Fruit fly (Drosophila melanogaster) whole organism, embryonic: ENCODE data around the gene nxf2.

Experiments used
- B-H2 ChIP-seq: fragments of 200-800 bp; sonication (Bioruptor generic); optimal IDR thresholded peaks from 2 replicates; lab custom pipeline; 2018; ENCODE audit warnings: missing biosample characterization, mild to moderate bottlenecking, missing genetic modification characterization
- BEAF-32 ChIP-seq: fragments of 200-800 bp; sonication (Bioruptor generic); optimal IDR thresholded peaks from 3 replicates; lab custom pipeline; 2017; ENCODE audit warnings: missing biosample characterization, missing genetic modification characterization, mild to moderate bottlenecking, moderate library complexity, missing genetic modification reagents
- CG11398 ChIP-seq: fragments of 200-800 bp; sonication (Bioruptor generic); optimal IDR thresholded peaks from 2 replicates; lab custom pipeline; 2016; ENCODE audit warnings: missing biosample characterization, missing genetic modification characterization
- CG11456 ChIP-seq: fragments of 200-800 bp; sonication (Bioruptor generic); IDR thresholded peaks from 3 replicates; pipeline ENCODE4 v1.3.6; 2022; ENCODE audit warnings: missing biosample characterization, missing genetic modification characterization
- CG12942 ChIP-seq: fragments of 200-800 bp; sonication (Bioruptor generic); optimal IDR thresholded peaks from 3 replicates; lab custom pipeline; 2016; ENCODE audit warnings: missing biosample characterization, missing genetic modification characterization
- CG13296 ChIP-seq: fragments of 200-800 bp; sonication (Bioruptor generic); optimal IDR thresholded peaks from 3 replicates; lab custom pipeline; 2018; ENCODE audit warnings: missing biosample characterization, mild to moderate bottlenecking, missing genetic modification characterization
- CG13424 ChIP-seq: fragments of 200-800 bp; sonication (Bioruptor generic); optimal IDR thresholded peaks from 2 replicates; lab custom pipeline; 2019; ENCODE audit warnings: missing biosample characterization, mild to moderate bottlenecking, missing genetic modification characterization, moderate library complexity
- CG13775 ChIP-seq: fragments of 200-800 bp; sonication (Bioruptor generic); optimal IDR thresholded peaks from 3 replicates; lab custom pipeline; 2017; ENCODE audit warnings: missing biosample characterization, mild to moderate bottlenecking, missing genetic modification characterization
- CG15073 ChIP-seq: fragments of 200-800 bp; sonication (Bioruptor generic); optimal IDR thresholded peaks from 2 replicates; lab custom pipeline; 2016; ENCODE audit warnings: missing biosample characterization, missing genetic modification characterization
- CG15269 ChIP-seq: fragments of 200-800 bp; sonication (Bioruptor generic); optimal IDR thresholded peaks from 2 replicates; lab custom pipeline; 2018; ENCODE audit warnings: missing biosample characterization, mild to moderate bottlenecking, missing genetic modification characterization, moderate library complexity
- CG16815 ChIP-seq: fragments of 200-800 bp; sonication (Bioruptor generic); optimal IDR thresholded peaks from 3 replicates; lab custom pipeline; 2017; ENCODE audit warnings: missing biosample characterization, mild to moderate bottlenecking, missing genetic modification characterization
- CG17328 ChIP-seq: fragments of 200-800 bp; sonication (Bioruptor generic); IDR thresholded peaks from 2 replicates; pipeline ENCODE4 v1.3.6; 2022; ENCODE audit warnings: missing biosample characterization, missing genetic modification characterization
- CG17612 ChIP-seq: fragments of 200-800 bp; sonication (Bioruptor generic); IDR thresholded peaks from 2 replicates; pipeline ENCODE4 v1.3.6; 2022; ENCODE audit warnings: missing biosample characterization, missing genetic modification characterization
- CG2129 ChIP-seq: fragments of 200-800 bp; sonication (Bioruptor generic); IDR thresholded peaks from 2 replicates; pipeline ENCODE4 v1.3.6; 2022; ENCODE audit warnings: missing biosample characterization, missing genetic modification characterization; ENCODE audit not compliant: partially characterized antibody
- CG4617 ChIP-seq: fragments of 200-800 bp; sonication (Bioruptor generic); optimal IDR thresholded peaks from 3 replicates; lab custom pipeline; 2016; ENCODE audit warnings: missing biosample characterization, missing genetic modification characterization, borderline replicate concordance
- CG7786 ChIP-seq: fragments of 200-800 bp; sonication (Bioruptor generic); optimal IDR thresholded peaks from 2 replicates; lab custom pipeline; 2016; ENCODE audit warnings: missing biosample characterization, missing genetic modification characterization
- CG7839 ChIP-seq: fragments of 200-800 bp; sonication (Bioruptor generic); optimal IDR thresholded peaks from 3 replicates; lab custom pipeline; 2018; ENCODE audit warnings: missing biosample characterization, mild to moderate bottlenecking, missing genetic modification characterization, moderate library complexity
- CG9215 ChIP-seq: fragments of 200-800 bp; sonication (Bioruptor generic); IDR thresholded peaks from 2 replicates; pipeline ENCODE4 v1.3.6; 2022; ENCODE audit warnings: missing biosample characterization, missing genetic modification characterization
- D ChIP-seq, 2 experiments: fragments of 200-800 bp in 1 of 2; fragments of >200 bp in 1 of 2; sonication (Bioruptor generic) in 1 of 2; optimal IDR thresholded peaks; 2 replicates in 1 of 2; 3 replicates in 1 of 2; lab custom pipeline; 2017; ENCODE audit warnings: mild to moderate bottlenecking in 1 of 2, missing biosample characterization in 1 of 2, missing genetic modification characterization in 1 of 2, missing genetic modification reagents in 1 of 2
- Dbx ChIP-seq: fragments of 200-800 bp; sonication (Bioruptor generic); IDR thresholded peaks from 3 replicates; pipeline ENCODE4 v1.3.6; 2022; ENCODE audit warnings: missing biosample characterization, missing genetic modification characterization
- Dll ChIP-seq: fragments of 200-800 bp; sonication (Bioruptor generic); IDR thresholded peaks from 4 replicates; pipeline ENCODE4 v1.3.6; 2022; ENCODE audit warnings: missing biosample characterization, missing genetic modification characterization; ENCODE audit not compliant: partially characterized antibody
- Doc3 ChIP-seq: fragments of 200-800 bp; sonication (Bioruptor generic); IDR thresholded peaks from 3 replicates; pipeline ENCODE4 v1.3.6; 2022; ENCODE audit warnings: missing biosample characterization, missing genetic modification characterization; ENCODE audit not compliant: partially characterized antibody
- Eip74EF ChIP-seq, 2 experiments: fragments of 200-800 bp in 1 of 2; fragments of >200 bp in 1 of 2; sonication (Bioruptor generic) in 1 of 2; optimal IDR thresholded peaks; 2 replicates each; lab custom pipeline; 2017 to 2019; ENCODE audit warnings: missing biosample characterization in 2 of 2, missing genetic modification characterization in 2 of 2, mild to moderate bottlenecking in 1 of 2, moderate library complexity in 1 of 2
- Fer1 ChIP-seq: fragments of 200-800 bp; sonication (Bioruptor generic); optimal IDR thresholded peaks from 2 replicates; lab custom pipeline; 2017; ENCODE audit warnings: missing biosample characterization, mild to moderate bottlenecking, missing genetic modification characterization
- Med ChIP-seq: fragments of 200-800 bp; sonication (Bioruptor generic); peaks from one replicate; lab custom pipeline; 2016; ENCODE audit warnings: missing biosample characterization, missing genetic modification characterization, mild to moderate bottlenecking, inconsistent platforms, moderate library complexity
- Sry-β ChIP-seq: fragments of 200-800 bp; sonication (Bioruptor generic); optimal IDR thresholded peaks from 2 replicates; lab custom pipeline; 2018; ENCODE audit warnings: missing biosample characterization, mild to moderate bottlenecking, missing genetic modification characterization, moderate library complexity
- Tbp ChIP-seq: fragments of >200 bp; optimal IDR thresholded peaks from 2 replicates; lab custom pipeline; 2018; ENCODE audit warnings: missing biosample characterization, missing genetic modification characterization
- Trl ChIP-seq, 3 experiments: fragments of >200 bp in 2 of 3; fragments of 200-800 bp in 1 of 3; sonication (Bioruptor generic) in 1 of 3; optimal IDR thresholded peaks; 2 replicates in 1 of 3; 3 replicates in 2 of 3; lab custom pipeline; 2016 to 2017; ENCODE audit warnings: missing biosample characterization in 1 of 3, missing genetic modification characterization in 1 of 3
- abd-A ChIP-seq: fragments of 200-800 bp; sonication (Bioruptor generic); optimal IDR thresholded peaks from 3 replicates; lab custom pipeline; 2019; ENCODE audit warnings: missing biosample characterization, mild to moderate bottlenecking, missing genetic modification characterization, moderate library complexity
- bab2 ChIP-seq: fragments of 200-800 bp; sonication (Bioruptor generic); optimal IDR thresholded peaks from 2 replicates; lab custom pipeline; 2016; ENCODE audit warnings: missing biosample characterization, missing genetic modification characterization
- cwo ChIP-seq: fragments of 200-800 bp; sonication (Bioruptor generic); optimal IDR thresholded peaks from 3 replicates; lab custom pipeline; 2017; ENCODE audit warnings: missing biosample characterization, missing genetic modification characterization, mild to moderate bottlenecking, moderate library complexity, missing genetic modification reagents
- dati ChIP-seq: fragments of 200-800 bp; sonication (Bioruptor generic); IDR thresholded peaks from 2 replicates; pipeline ENCODE4 v1.3.6; 2022; ENCODE audit warnings: missing biosample characterization, missing genetic modification characterization
- disco-r ChIP-seq: fragments of 200-800 bp; sonication (Bioruptor generic); optimal IDR thresholded peaks from 2 replicates; lab custom pipeline; 2016; ENCODE audit warnings: missing biosample characterization, missing genetic modification characterization
- eve ChIP-seq, 2 experiments: fragments of >200 bp; optimal IDR thresholded peaks; 2 replicates each; lab custom pipeline; 2017; ENCODE audit warnings: missing biosample characterization in 2 of 2, missing genetic modification characterization in 2 of 2
- ftz-f1 ChIP-seq: fragments of 200-800 bp; sonication (Bioruptor generic); optimal IDR thresholded peaks from 2 replicates; lab custom pipeline; 2016; ENCODE audit warnings: missing biosample characterization, missing genetic modification characterization
- hkb ChIP-seq, 2 experiments: fragments of 200-800 bp in 1 of 2; fragments of >200 bp in 1 of 2; sonication (Bioruptor generic) in 1 of 2; IDR thresholded peaks in 1 of 2; optimal IDR thresholded peaks in 1 of 2; 2 replicates each; pipeline versions ENCODE4 v1.3.6 to Lab custom; 2017 to 2022; ENCODE audit warnings: missing biosample characterization in 1 of 2, missing genetic modification characterization in 1 of 2
- inv ChIP-seq: fragments of 200-800 bp; sonication (Bioruptor generic); IDR thresholded peaks from 2 replicates; pipeline ENCODE4 v1.3.6; 2022; ENCODE audit warnings: missing biosample characterization, missing genetic modification characterization; ENCODE audit not compliant: partially characterized antibody
- jigr1 ChIP-seq: fragments of 200-800 bp; sonication (Bioruptor generic); IDR thresholded peaks from 3 replicates; pipeline ENCODE4 v1.3.6; 2022; ENCODE audit warnings: missing biosample characterization, missing genetic modification characterization
- kay ChIP-seq: fragments of 200-800 bp; sonication (Bioruptor generic); optimal IDR thresholded peaks from 2 replicates; lab custom pipeline; 2016; ENCODE audit warnings: missing biosample characterization, missing genetic modification characterization
- nau ChIP-seq: fragments of 200-800 bp; sonication (Bioruptor generic); optimal IDR thresholded peaks from 3 replicates; lab custom pipeline; 2017; ENCODE audit warnings: missing biosample characterization, mild to moderate bottlenecking, missing genetic modification characterization, missing genetic modification reagents
- stc ChIP-seq: fragments of 200-800 bp; sonication (Bioruptor generic); IDR thresholded peaks from 2 replicates; pipeline ENCODE4 v1.3.6; 2022; ENCODE audit warnings: missing biosample characterization, missing genetic modification characterization
- tna ChIP-seq: fragments of 200-800 bp; sonication (Bioruptor generic); IDR thresholded peaks from 2 replicates; pipeline ENCODE4 v1.3.6; 2022; ENCODE audit warnings: missing biosample characterization, missing genetic modification characterization; ENCODE audit not compliant: partially characterized antibody
- ttk ChIP-seq: fragments of 200-800 bp; sonication (Bioruptor generic); IDR thresholded peaks from 2 replicates; pipeline ENCODE4 v2.1.2; 2022; ENCODE audit warnings: missing biosample characterization, missing genetic modification characterization
- twi ChIP-seq: fragments of 200-800 bp; optimal IDR thresholded peaks from 2 replicates; lab custom pipeline; 2019; ENCODE audit warnings: missing biosample characterization, mild to moderate bottlenecking, missing genetic modification characterization, moderate library complexity
- usp ChIP-seq: fragments of >200 bp; optimal IDR thresholded peaks from 2 replicates; lab custom pipeline; 2017; ENCODE audit warnings: missing biosample characterization, missing genetic modification characterization
- vnd ChIP-seq: fragments of 200-800 bp; sonication (Bioruptor generic); IDR thresholded peaks from 3 replicates; pipeline ENCODE4 v1.3.6; 2022; ENCODE audit warnings: missing biosample characterization, missing genetic modification characterization; ENCODE audit not compliant: partially characterized antibody
- wdn ChIP-seq: fragments of 200-800 bp; sonication (Bioruptor generic); IDR thresholded peaks from 2 replicates; pipeline ENCODE4 v1.3.6; 2022; ENCODE audit warnings: missing biosample characterization, missing genetic modification characterization
- zfh1 ChIP-seq: fragments of 200-800 bp; sonication (Bioruptor generic); IDR thresholded peaks from 3 replicates; pipeline ENCODE4 v1.3.6; 2022; ENCODE audit warnings: missing biosample characterization, missing genetic modification characterization

nxf2 gene

DNA sequence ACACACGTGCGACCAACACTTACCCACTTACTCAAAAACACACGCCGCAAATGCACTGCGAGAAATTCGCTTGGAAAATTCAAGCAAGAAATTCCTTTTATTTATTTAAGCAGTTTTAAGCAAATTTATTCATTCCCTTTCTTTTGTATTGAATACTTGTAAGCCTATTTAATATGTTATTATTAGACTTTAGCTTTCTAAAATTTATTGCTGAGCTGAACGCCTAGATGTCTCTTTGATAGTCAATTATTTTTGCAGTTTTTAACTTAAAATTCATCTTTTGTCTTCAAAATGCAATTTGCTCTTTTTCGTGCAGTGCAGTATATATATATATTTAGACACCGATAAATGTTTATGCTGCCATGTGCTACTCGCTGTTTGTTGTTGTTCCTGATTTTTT is 46.2 kb downstream of the nxf2 start (continued):
- TF ChIP-seq Fer1 (peak; percentile 85), vnd (GFP tag; lab: Robert Waterston, UW) (no peak), usp (GFP tag; lab: Kevin White, UChicago) (no peak), CG15073 (peak; percentile 37), CG17612 (GFP tag; lab: Robert Waterston, UW) (no peak), CG13296 (GFP tag; lab: Kevin White, UChicago) (peak; percentile 79), CG16815 (GFP tag; lab: Kevin White, UChicago) (peak; percentile 74), Dll (GFP tag; lab: Robert Waterston, UW) (no peak), Dbx (GFP tag; lab: Robert Waterston, UW) (peak; percentile 64; the same call in 2 of the 3 replicates), CG9215 (GFP tag; lab: Robert Waterston, UW) (peak; percentile 67), CG11456 (peak; percentile 35; the same call in 1 of the 3 replicates), CG15269 (tag; lab: Kevin White, UChicago) (peak; percentile 85), Doc3 (no peak), bab2 (GFP tag; lab: Kevin White, UChicago) (peak; percentile 71), ftz-f1 (GFP tag; lab: Kevin White, UChicago) (no peak), CG17328 (GFP tag; lab: Robert Waterston, UW) (no peak; the same call in 1 of the 2 replicates), abd-A (peak; percentile 37), twi (tag; lab: Kevin White, UChicago) (peak; percentile 81), inv (GFP tag; lab: Robert Waterston, UW) (no peak), tna (no peak), BEAF-32 (GFP tag; lab: Kevin White, UChicago) (no peak), Trl (optimal IDR thresholded peaks at IDR 0.05; lab: Kevin White, UChicago) (no peak), Trl (GFP tag; optimal IDR thresholded peaks at IDR 0.05; lab: Kevin White, UChicago) (peak; percentile 53), jigr1 (GFP tag; lab: Robert Waterston, UW) (no peak), nau (peak; percentile 84), hkb (optimal IDR thresholded peaks at IDR 0.05; lab: Kevin White, UChicago) (no peak), hkb (GFP tag; IDR thresholded peaks at IDR 0.05; lab: Robert Waterston, UW) (peak; percentile 78), B-H2 (GFP tag; lab: Kevin White, UChicago) (peak; percentile 42), Eip74EF (GFP tag; optimal IDR thresholded peaks at IDR 0.05; lab: Kevin White, UChicago) (peak in 1 of 2 experiments; percentile 75), CG7839 (tag; lab: Kevin White, UChicago) (peak; percentile 88), CG13424 (tag; lab: Kevin White, UChicago) (peak; percentile 88), CG12942 (GFP tag; lab: Kevin White, UChicago) (peak; percentile 49), CG13775 (GFP tag; lab: Kevin White, UChicago) (peak; percentile 79), stc (GFP tag; lab: Robert Waterston, UW) (peak; percentile 52; the same call in 1 of the 2 replicates), CG7786 (GFP tag; lab: Kevin White, UChicago) (peak; percentile 69), CG11398 (GFP tag; lab: Kevin White, UChicago) (no peak), Sry-β (GFP tag; lab: Kevin White, UChicago) (no peak), D (optimal IDR thresholded peaks at IDR 0.05; lab: Kevin White, UChicago) (no peak), D (GFP tag; optimal IDR thresholded peaks at IDR 0.05; lab: Kevin White, UChicago) (peak; percentile 82), ttk (GFP tag; lab: Robert Waterston, UW) (peak; percentile 44; the same call in 1 of the 2 replicates), zfh1 (GFP tag; lab: Robert Waterston, UW) (no peak), Tbp (GFP tag; lab: Kevin White, UChicago) (no peak), CG4617 (GFP tag; lab: Kevin White, UChicago) (peak; percentile 37), disco-r (GFP tag; lab: Kevin White, UChicago) (peak; percentile 43), Med (peak; percentile 89), eve (GFP tag; optimal IDR thresholded peaks at IDR 0.05; lab: Kevin White, UChicago) (peak in 1 of 2 experiments; percentile 90), cwo (GFP tag; lab: Kevin White, UChicago) (peak; percentile 85), CG2129 (no peak), dati (no peak), kay (GFP tag; lab: Kevin White, UChicago) (peak; percentile 59), wdn (GFP tag; lab: Robert Waterston, UW) (peak; percentile 69; the same call in 1 of the 2 replicates)
